Fruit fly (Drosophila melanogaster) whole organism, embryonic: ENCODE measurements around the gene beat-Ib.
A peak's percentile ranks its signal among the peaks of the same experiment; 100 is the strongest.

Source experiments
- B-H1 ChIP-seq: fragments of 200-800 bp; sonication (Bioruptor generic); IDR thresholded peaks from 3 replicates; pipeline ENCODE4 v1.3.6; 2022; ENCODE audit warnings: missing biosample characterization, missing genetic modification characterization
- CG10959 ChIP-seq: fragments of 200-800 bp; sonication (Bioruptor generic); IDR thresholded peaks from 2 replicates; pipeline ENCODE4 v1.3.6; 2022; ENCODE audit warnings: missing biosample characterization, missing genetic modification characterization
- CG11398 ChIP-seq: fragments of 200-800 bp; sonication (Bioruptor generic); optimal IDR thresholded peaks from 2 replicates; lab custom pipeline; 2016; ENCODE audit warnings: missing biosample characterization, missing genetic modification characterization
- CG11696 ChIP-seq: fragments of 200-800 bp; sonication (Bioruptor generic); IDR thresholded peaks from 2 replicates; pipeline ENCODE4 v1.3.6; 2022; ENCODE audit warnings: missing biosample characterization, missing genetic modification characterization
- CG13296 ChIP-seq: fragments of 200-800 bp; sonication (Bioruptor generic); optimal IDR thresholded peaks from 3 replicates; lab custom pipeline; 2018; ENCODE audit warnings: missing biosample characterization, mild to moderate bottlenecking, missing genetic modification characterization
- CG14050 ChIP-seq: fragments of 200-800 bp; sonication (Bioruptor generic); IDR thresholded peaks from 3 replicates; pipeline ENCODE4 v1.3.6; 2022; ENCODE audit warnings: missing biosample characterization, missing genetic modification characterization
- CG15073 ChIP-seq: fragments of 200-800 bp; sonication (Bioruptor generic); optimal IDR thresholded peaks from 2 replicates; lab custom pipeline; 2016; ENCODE audit warnings: missing biosample characterization, missing genetic modification characterization
- CG16863 ChIP-seq: fragments of 200-800 bp; sonication (Bioruptor generic); optimal IDR thresholded peaks from 3 replicates; lab custom pipeline; 2016; ENCODE audit warnings: missing biosample characterization, missing genetic modification characterization
- CG17186 ChIP-seq: fragments of 200-800 bp; sonication (Bioruptor generic); optimal IDR thresholded peaks from 3 replicates; lab custom pipeline; 2017; ENCODE audit warnings: missing biosample characterization, missing genetic modification reagents, missing genetic modification characterization
- CG18011 ChIP-seq: fragments of 200-800 bp; sonication (Bioruptor generic); optimal IDR thresholded peaks from 2 replicates; lab custom pipeline; 2017; ENCODE audit warnings: missing biosample characterization, missing genetic modification characterization, mild to moderate bottlenecking, moderate library complexity, missing genotype
- CG2120 ChIP-seq: fragments of 200-800 bp; sonication (Bioruptor generic); optimal IDR thresholded peaks from 3 replicates; lab custom pipeline; 2016; ENCODE audit warnings: missing biosample characterization, missing genetic modification characterization
- CG2678 ChIP-seq: fragments of 200-800 bp; sonication (Bioruptor generic); optimal IDR thresholded peaks from 3 replicates; lab custom pipeline; 2019; ENCODE audit warnings: missing biosample characterization, mild to moderate bottlenecking, missing genetic modification characterization, moderate library complexity
- CG2889 ChIP-seq: fragments of 200-800 bp; sonication (Bioruptor generic); IDR thresholded peaks from 3 replicates; pipeline ENCODE4 v1.3.6; 2022; ENCODE audit warnings: missing biosample characterization, missing genetic modification characterization
- CG30431 ChIP-seq: fragments of 200-800 bp; sonication (Bioruptor generic); optimal IDR thresholded peaks from 2 replicates; lab custom pipeline; 2017; ENCODE audit warnings: missing biosample characterization, missing genetic modification characterization
- CG4360 ChIP-seq: fragments of 200-800 bp; sonication (Bioruptor generic); IDR thresholded peaks from 2 replicates; pipeline ENCODE4 v1.3.6; 2022; ENCODE audit warnings: missing biosample characterization, missing genetic modification characterization
- CG6175 ChIP-seq: fragments of 200-800 bp; sonication (Bioruptor generic); IDR thresholded peaks from 3 replicates; pipeline ENCODE4 v1.3.6; 2022; ENCODE audit warnings: missing biosample characterization, missing genetic modification characterization
- CG7928 ChIP-seq: fragments of 200-800 bp; sonication (Bioruptor generic); optimal IDR thresholded peaks from 2 replicates; lab custom pipeline; 2017; ENCODE audit warnings: missing biosample characterization, mild to moderate bottlenecking, missing genetic modification characterization
- CG9797 ChIP-seq: fragments of 200-800 bp; sonication (Bioruptor generic); optimal IDR thresholded peaks from 3 replicates; lab custom pipeline; 2018; ENCODE audit warnings: missing biosample characterization, mild to moderate bottlenecking, missing genetic modification characterization
- Elba2 ChIP-seq: fragments of 200-800 bp; sonication (Bioruptor generic); optimal IDR thresholded peaks from 3 replicates; lab custom pipeline; 2016; ENCODE audit warnings: missing biosample characterization, missing genetic modification characterization
- Fer1 ChIP-seq: fragments of 200-800 bp; sonication (Bioruptor generic); optimal IDR thresholded peaks from 2 replicates; lab custom pipeline; 2017; ENCODE audit warnings: missing biosample characterization, mild to moderate bottlenecking, missing genetic modification characterization
- HLH4C ChIP-seq: fragments of 200-800 bp; sonication (Bioruptor generic); IDR thresholded peaks from 3 replicates; pipeline ENCODE4 v1.3.6; 2022; ENCODE audit warnings: missing biosample characterization, missing genetic modification characterization; ENCODE audit not compliant: partially characterized antibody
- Hr39 ChIP-seq: fragments of >200 bp; optimal IDR thresholded peaks from 2 replicates; lab custom pipeline; 2017
- Nf-YB ChIP-seq: fragments of 200-800 bp; sonication (Bioruptor generic); optimal IDR thresholded peaks from 3 replicates; lab custom pipeline; 2019; ENCODE audit warnings: missing biosample characterization, mild to moderate bottlenecking, missing genetic modification characterization, moderate library complexity
- Oaz ChIP-seq: fragments of 200-800 bp; sonication (Bioruptor generic); IDR thresholded peaks from 2 replicates; pipeline ENCODE4 v1.3.6; 2022; ENCODE audit warnings: missing biosample characterization, missing genetic modification characterization
- Oli ChIP-seq: fragments of 200-800 bp; sonication (Bioruptor generic); optimal IDR thresholded peaks from 2 replicates; lab custom pipeline; 2018; ENCODE audit warnings: missing biosample characterization, mild to moderate bottlenecking, missing genetic modification characterization, moderate library complexity
- Opbp ChIP-seq: fragments of 200-800 bp; sonication (Bioruptor generic); IDR thresholded peaks from 3 replicates; pipeline ENCODE4 v1.3.6; 2022; ENCODE audit warnings: missing biosample characterization, missing genetic modification characterization; ENCODE audit not compliant: partially characterized antibody
- Ravus ChIP-seq: fragments of 200-800 bp; sonication (Bioruptor generic); IDR thresholded peaks from 2 replicates; pipeline ENCODE4 v1.3.6; 2022; ENCODE audit warnings: missing biosample characterization, missing genetic modification characterization
- Sin3A ChIP-seq: fragments of >200 bp; optimal IDR thresholded peaks from 2 replicates; lab custom pipeline; 2018
- Six4 ChIP-seq: fragments of 200-800 bp; sonication (Bioruptor generic); optimal IDR thresholded peaks from 2 replicates; lab custom pipeline; 2016; ENCODE audit warnings: missing biosample characterization, missing genetic modification characterization
- Ssrp ChIP-seq: fragments of 200-800 bp; sonication (Bioruptor generic); optimal IDR thresholded peaks from 2 replicates; lab custom pipeline; 2018; ENCODE audit warnings: missing biosample characterization, mild to moderate bottlenecking, missing genetic modification characterization, moderate library complexity
- Xrp1 ChIP-seq: fragments of 200-800 bp; sonication (Bioruptor generic); IDR thresholded peaks from 2 replicates; pipeline ENCODE4 v1.3.6; 2022; ENCODE audit warnings: missing biosample characterization, missing genetic modification characterization
- al ChIP-seq: fragments of 200-800 bp; sonication (Bioruptor generic); IDR thresholded peaks from 2 replicates; pipeline ENCODE4 v1.3.6; 2022; ENCODE audit warnings: missing biosample characterization, missing genetic modification characterization
- bab2 ChIP-seq: fragments of 200-800 bp; sonication (Bioruptor generic); optimal IDR thresholded peaks from 2 replicates; lab custom pipeline; 2016; ENCODE audit warnings: missing biosample characterization, missing genetic modification characterization
- corto ChIP-seq: fragments of 200-800 bp; sonication (Bioruptor generic); optimal IDR thresholded peaks from 2 replicates; lab custom pipeline; 2016; ENCODE audit warnings: missing biosample characterization, mild to moderate bottlenecking, missing genetic modification characterization, moderate library complexity
- crc ChIP-seq: fragments of 200-800 bp; sonication (Bioruptor generic); optimal IDR thresholded peaks from 2 replicates; lab custom pipeline; 2016; ENCODE audit warnings: missing biosample characterization, missing genetic modification characterization
- eve ChIP-seq, 2 experiments: fragments of >200 bp; optimal IDR thresholded peaks; 2 replicates each; lab custom pipeline; 2017; ENCODE audit warnings: missing biosample characterization in 2 of 2, missing genetic modification characterization in 2 of 2
- exex ChIP-seq: fragments of 200-800 bp; sonication (Bioruptor generic); optimal IDR thresholded peaks from 4 replicates; lab custom pipeline; 2018; ENCODE audit warnings: missing biosample characterization, mild to moderate bottlenecking, missing genetic modification characterization, moderate library complexity
- jing ChIP-seq: fragments of 200-800 bp; sonication (Bioruptor generic); optimal IDR thresholded peaks from 2 replicates; lab custom pipeline; 2018; ENCODE audit warnings: missing biosample characterization, mild to moderate bottlenecking, missing genetic modification characterization
- kah ChIP-seq: fragments of 200-800 bp; sonication (Bioruptor generic); optimal IDR thresholded peaks from 2 replicates; lab custom pipeline; 2018; ENCODE audit warnings: missing biosample characterization, mild to moderate bottlenecking, missing genetic modification characterization
- nmo ChIP-seq: fragments of 200-800 bp; sonication (Bioruptor generic); optimal IDR thresholded peaks from 2 replicates; lab custom pipeline; 2018; ENCODE audit warnings: missing biosample characterization, mild to moderate bottlenecking, missing genetic modification characterization, moderate library complexity
- pfk ChIP-seq: fragments of 200-800 bp; sonication (Bioruptor generic); optimal IDR thresholded peaks from 2 replicates; lab custom pipeline; 2018; ENCODE audit warnings: missing biosample characterization, mild to moderate bottlenecking, missing genetic modification characterization, moderate library complexity
- pita ChIP-seq: fragments of 200-800 bp; sonication (Bioruptor generic); optimal IDR thresholded peaks from 2 replicates; lab custom pipeline; 2017; ENCODE audit warnings: missing biosample characterization, mild to moderate bottlenecking, missing genetic modification characterization
- pros ChIP-seq: fragments of 200-800 bp; sonication (Bioruptor generic); optimal IDR thresholded peaks from 3 replicates; lab custom pipeline; 2019; ENCODE audit warnings: missing biosample characterization, mild to moderate bottlenecking, missing genetic modification characterization, moderate library complexity
- sob ChIP-seq: fragments of 200-800 bp; sonication (Bioruptor generic); IDR thresholded peaks from 2 replicates; pipeline ENCODE4 v1.3.6; 2022; ENCODE audit warnings: missing biosample characterization, missing genetic modification characterization
- stwl ChIP-seq: fragments of 200-800 bp; sonication (Bioruptor generic); optimal IDR thresholded peaks from 3 replicates; lab custom pipeline; 2018; ENCODE audit warnings: missing biosample characterization, mild to moderate bottlenecking, missing genetic modification characterization, moderate library complexity
- tin ChIP-seq: fragments of 200-800 bp; sonication (Bioruptor generic); optimal IDR thresholded peaks from 3 replicates; lab custom pipeline; 2016; ENCODE audit warnings: missing biosample characterization, missing genetic modification characterization
- tx ChIP-seq: fragments of 200-800 bp; sonication (Bioruptor generic); optimal IDR thresholded peaks from 2 replicates; lab custom pipeline; 2016; ENCODE audit warnings: missing biosample characterization, missing genetic modification characterization
- vnd ChIP-seq: fragments of 200-800 bp; sonication (Bioruptor generic); IDR thresholded peaks from 3 replicates; pipeline ENCODE4 v1.3.6; 2022; ENCODE audit warnings: missing biosample characterization, missing genetic modification characterization; ENCODE audit not compliant: partially characterized antibody
- wek ChIP-seq: fragments of 200-800 bp; sonication (Bioruptor generic); optimal IDR thresholded peaks from 3 replicates; lab custom pipeline; 2018; ENCODE audit warnings: missing biosample characterization, mild to moderate bottlenecking, missing genetic modification characterization, moderate library complexity
- yki ChIP-seq: fragments of >200 bp; optimal IDR thresholded peaks from 3 replicates; lab custom pipeline; 2018
- zfh2 ChIP-seq: fragments of 200-800 bp; sonication (Bioruptor generic); optimal IDR thresholded peaks from 2 replicates; lab custom pipeline; 2016; ENCODE audit warnings: missing biosample characterization, missing genetic modification characterization

Gene beat-Ib

dm6 chr2L:15910937-15911590 is 51.2 kb downstream of the beat-Ib start (continued):
- TF ChIP-seq al (GFP tag; lab: Robert Waterston, UW) (peak; percentile 93), CG13296 (peak; percentile 95), tx (GFP tag; lab: Kevin White, UChicago) (peak; percentile 93), corto (GFP tag; lab: Kevin White, UChicago) (peak; percentile 88), CG11398 (GFP tag; lab: Kevin White, UChicago) (peak; percentile 94), yki (lab: Kevin White, UChicago) (no peak), bab2 (GFP tag; lab: Kevin White, UChicago) (peak; percentile 95), stwl (tag; lab: Kevin White, UChicago) (peak; percentile 43), CG30431 (GFP tag; lab: Kevin White, UChicago) (peak; percentile 94), CG4360 (GFP tag; lab: Robert Waterston, UW) (peak; percentile 44), exex (tag; lab: Kevin White, UChicago) (peak; percentile 60), pita (GFP tag; lab: Kevin White, UChicago) (no peak), Oaz (GFP tag; lab: Robert Waterston, UW) (peak; percentile 91), zfh2 (GFP tag; lab: Kevin White, UChicago) (peak; percentile 92), CG10959 (GFP tag; lab: Robert Waterston, UW) (peak; percentile 83), CG14050 (peak; percentile 95), Nf-YB (peak; percentile 80), CG15073 (GFP tag; lab: Kevin White, UChicago) (peak; percentile 73), CG7928 (GFP tag; lab: Kevin White, UChicago) (peak; percentile 39), crc (GFP tag; lab: Kevin White, UChicago) (peak; percentile 93), Opbp (0 out of 3 replicates have a peak, but pooled peaks have one; percentile 20), CG11696 (GFP tag; lab: Robert Waterston, UW) (peak; percentile 90), jing (peak; percentile 97), tin (GFP tag; lab: Kevin White, UChicago) (peak; percentile 93), Oli (peak; percentile 98), pros (GFP tag; lab: Kevin White, UChicago) (peak; percentile 16), sob (peak; percentile 97), CG9797 (GFP tag; lab: Kevin White, UChicago) (peak; percentile 35), wek (GFP tag; lab: Kevin White, UChicago) (peak; percentile 92), kah (GFP tag; lab: Kevin White, UChicago) (no peak), Fer1 (GFP tag; lab: Kevin White, UChicago) (peak; percentile 93), nmo (GFP tag; lab: Kevin White, UChicago) (peak; percentile 96), eve (GFP tag; optimal IDR thresholded peaks at IDR 0.05; lab: Kevin White, UChicago) (peak in 1 of 2 experiments; percentile 98), Ravus (GFP tag; lab: Robert Waterston, UW) (peak; percentile 81), Elba2 (GFP tag; lab: Kevin White, UChicago) (peak; percentile 51), CG16863 (GFP tag; lab: Kevin White, UChicago) (peak; percentile 97), CG2889 (peak; percentile 92), HLH4C (GFP tag; lab: Robert Waterston, UW) (peak; percentile 18), CG6175 (GFP tag; lab: Robert Waterston, UW) (peak; percentile 81), CG18011 (GFP tag; lab: Kevin White, UChicago) (peak; percentile 79), pfk (GFP tag; lab: Kevin White, UChicago) (peak; percentile 46), Sin3A (lab: Kevin White, UChicago) (no peak), vnd (GFP tag; lab: Robert Waterston, UW) (0 out of 3 replicates have a peak, but pooled peaks have one; percentile 23), Xrp1 (GFP tag; lab: Robert Waterston, UW) (peak; percentile 98), Hr39 (lab: Kevin White, UChicago) (no peak), B-H1 (GFP tag; lab: Robert Waterston, UW) (peak; percentile 94), CG2678 (tag; lab: Kevin White, UChicago) (peak; percentile 97), Ssrp (tag; lab: Kevin White, UChicago) (peak; percentile 98), CG17186 (GFP tag; lab: Kevin White, UChicago) (peak; percentile 80), Six4 (GFP tag; lab: Kevin White, UChicago) (peak; percentile 93), CG2120 (GFP tag; lab: Kevin White, UChicago) (peak; percentile 95)
